Worm (Caenorhabditis elegans) whole organism, L1 larva: ENCODE results near the gene magu-2.

Source experiments
- C16A3.4 ChIP-seq: fragments of 150-350 bp; optimal IDR thresholded peaks from 2 replicates; lab custom pipeline; 2014; ENCODE audit warnings: missing biosample characterization, missing genetic modification characterization
- F16B12.6 ChIP-seq: fragments of 150-350 bp; optimal IDR thresholded peaks from 2 replicates; lab custom pipeline; 2014; ENCODE audit warnings: missing biosample characterization, missing genetic modification characterization
- alr-1 ChIP-seq: fragments of 200-800 bp; sonication (Bioruptor generic); optimal IDR thresholded peaks from 2 replicates; lab custom pipeline; 2018; ENCODE audit warnings: borderline replicate concordance, mild to moderate bottlenecking, missing genetic modification characterization, missing compliant biosample characterization
- ama-1 ChIP-seq: fragments of 150-350 bp; optimal IDR thresholded peaks from 2 replicates; lab custom pipeline; 2014
- blmp-1 ChIP-seq: fragments of 150-350 bp; optimal IDR thresholded peaks from 2 replicates; lab custom pipeline; 2014; ENCODE audit warnings: missing biosample characterization, missing genetic modification characterization
- ceh-8 ChIP-seq: fragments of 200-800 bp; sonication (Bioruptor generic); optimal IDR thresholded peaks from 2 replicates; lab custom pipeline; 2018; ENCODE audit warnings: mild to moderate bottlenecking, missing genetic modification characterization, moderate library complexity, missing compliant biosample characterization
- ces-1 ChIP-seq: fragments of 150-350 bp; optimal IDR thresholded peaks from 2 replicates; lab custom pipeline; 2014; ENCODE audit warnings: missing biosample characterization, missing genetic modification reagents, missing genetic modification characterization
- dpl-1 ChIP-seq, 3 experiments: fragments of 150-350 bp in 2 of 3; sonication (generic microtip) in 1 of 3; optimal IDR thresholded peaks; 2 replicates each; lab custom pipeline; 2014 to 2017; ENCODE audit warnings: missing biosample characterization in 3 of 3, missing genetic modification characterization in 3 of 3, missing genetic modification reagents in 3 of 3
- dsc-1 ChIP-seq: sonication (generic microtip); optimal IDR thresholded peaks from 2 replicates; lab custom pipeline; 2016; ENCODE audit warnings: mild to moderate bottlenecking, missing genetic modification characterization, missing compliant biosample characterization
- efl-1 ChIP-seq, 4 experiments: fragments of 150-350 bp; optimal IDR thresholded peaks in 3 of 4; peaks in 1 of 4; 1 replicate in 1 of 4; 2 replicates in 3 of 4; lab custom pipeline; 2014; ENCODE audit warnings: missing biosample characterization in 2 of 4, missing genetic modification characterization in 2 of 4, missing genetic modification reagents in 2 of 4
- efl-3 ChIP-seq: fragments of 200-800 bp; sonication (Bioruptor generic); optimal IDR thresholded peaks from 2 replicates; lab custom pipeline; 2018; ENCODE audit warnings: mild to moderate bottlenecking, missing genetic modification characterization, missing compliant biosample characterization
- fkh-10 ChIP-seq: sonication (generic microtip); optimal IDR thresholded peaks from 2 replicates; lab custom pipeline; 2017; ENCODE audit warnings: missing biosample characterization, missing genetic modification reagents, missing genetic modification characterization
- fos-1 ChIP-seq: fragments of 150-350 bp; optimal IDR thresholded peaks from 2 replicates; lab custom pipeline; 2014; ENCODE audit warnings: missing biosample characterization, missing genetic modification characterization
- hlh-4 ChIP-seq: sonication (generic microtip); optimal IDR thresholded peaks from 2 replicates; lab custom pipeline; 2016; ENCODE audit warnings: mild to moderate bottlenecking, missing genetic modification characterization, missing compliant biosample characterization
- hpl-2 ChIP-seq: fragments of 150-350 bp; optimal IDR thresholded peaks from 2 replicates; lab custom pipeline; 2014; ENCODE audit warnings: missing biosample characterization, missing genetic modification reagents, missing genetic modification characterization
- irx-1 ChIP-seq: sonication (generic microtip); optimal IDR thresholded peaks from 2 replicates; lab custom pipeline; 2016; ENCODE audit warnings: missing genetic modification characterization, missing compliant biosample characterization
- jun-1 ChIP-seq: fragments of 150-350 bp; optimal IDR thresholded peaks from 2 replicates; lab custom pipeline; 2014; ENCODE audit warnings: missing biosample characterization, missing genetic modification reagents, missing genetic modification characterization
- lin-14 ChIP-seq: fragments of 200-800 bp; sonication (Bioruptor generic); optimal IDR thresholded peaks from 2 replicates; lab custom pipeline; 2018; ENCODE audit warnings: mild to moderate bottlenecking, missing genetic modification characterization, moderate library complexity, missing compliant biosample characterization
- lin-15B ChIP-seq: fragments of 150-350 bp; sonication (generic microtip); optimal IDR thresholded peaks from 3 replicates; lab custom pipeline; 2014; ENCODE audit warnings: missing biosample characterization, missing genetic modification characterization
- lin-35 ChIP-seq, 2 experiments: fragments of 150-350 bp; optimal IDR thresholded peaks; 2 replicates each; lab custom pipeline; 2014; ENCODE audit warnings: missing biosample characterization in 2 of 2, missing genetic modification characterization in 2 of 2, missing genetic modification reagents in 2 of 2
- lin-39 ChIP-seq: fragments of 150-350 bp; optimal IDR thresholded peaks from 2 replicates; lab custom pipeline; 2014; ENCODE audit warnings: missing biosample characterization, missing genetic modification reagents, missing genetic modification characterization
- lir-3 ChIP-seq: sonication (generic microtip); optimal IDR thresholded peaks from 2 replicates; lab custom pipeline; 2016; ENCODE audit warnings: mild to moderate bottlenecking, missing genetic modification characterization, moderate library complexity, missing compliant biosample characterization; ENCODE audit not compliant: poor library complexity
- lsy-2 ChIP-seq, 2 experiments: fragments of 150-350 bp; optimal IDR thresholded peaks; 2 replicates each; lab custom pipeline; 2014; ENCODE audit warnings: missing biosample characterization in 2 of 2, missing genetic modification characterization in 2 of 2
- mdl-1 ChIP-seq, 2 experiments: fragments of 150-350 bp; optimal IDR thresholded peaks; 2 replicates each; lab custom pipeline; 2014 to 2017; ENCODE audit warnings: missing biosample characterization in 2 of 2, missing genetic modification characterization in 2 of 2, inconsistent platforms in 1 of 2
- mef-2 ChIP-seq: fragments of 150-350 bp; optimal IDR thresholded peaks from 2 replicates; lab custom pipeline; 2014; ENCODE audit warnings: missing biosample characterization, missing genetic modification characterization
- mep-1 ChIP-seq: fragments of 150-350 bp; optimal IDR thresholded peaks from 2 replicates; lab custom pipeline; 2014; ENCODE audit warnings: missing biosample characterization, missing genetic modification characterization
- nhr-12 ChIP-seq: sonication (generic microtip); optimal IDR thresholded peaks from 2 replicates; lab custom pipeline; 2017; ENCODE audit warnings: missing biosample characterization, missing genetic modification characterization
- nhr-20 ChIP-seq: sonication (generic microtip); optimal IDR thresholded peaks from 2 replicates; lab custom pipeline; 2016; ENCODE audit warnings: mild to moderate bottlenecking, missing genetic modification characterization, missing compliant biosample characterization
- nhr-237 ChIP-seq: fragments of 150-350 bp; optimal IDR thresholded peaks from 2 replicates; lab custom pipeline; 2014; ENCODE audit warnings: missing biosample characterization, missing genetic modification characterization
- nhr-47 ChIP-seq: sonication (generic microtip); optimal IDR thresholded peaks from 2 replicates; lab custom pipeline; 2016; ENCODE audit warnings: mild to moderate bottlenecking, missing genetic modification characterization, moderate library complexity, missing compliant biosample characterization
- nhr-71 ChIP-seq: sonication (generic microtip); optimal IDR thresholded peaks from 2 replicates; lab custom pipeline; 2016; ENCODE audit warnings: mild to moderate bottlenecking, missing genetic modification characterization, moderate library complexity, missing compliant biosample characterization
- nhr-77 ChIP-seq: fragments of 150-350 bp; optimal IDR thresholded peaks from 2 replicates; lab custom pipeline; 2014; ENCODE audit warnings: missing biosample characterization, missing genetic modification characterization
- nhr-85 ChIP-seq: sonication (generic microtip); peaks from one replicate; lab custom pipeline; 2016; ENCODE audit warnings: missing genetic modification characterization, inconsistent platforms, missing compliant biosample characterization
- nhr-90 ChIP-seq: sonication (generic microtip); optimal IDR thresholded peaks from 2 replicates; lab custom pipeline; 2016; ENCODE audit warnings: mild to moderate bottlenecking, missing genetic modification characterization, missing compliant biosample characterization; ENCODE audit not compliant: poor library complexity
- pax-3 ChIP-seq: fragments of 200-800 bp; sonication (Bioruptor generic); optimal IDR thresholded peaks from 2 replicates; lab custom pipeline; 2018; ENCODE audit warnings: mild to moderate bottlenecking, missing genetic modification characterization, moderate library complexity, missing compliant biosample characterization
- rnt-1 ChIP-seq: sonication (generic microtip); optimal IDR thresholded peaks from 2 replicates; lab custom pipeline; 2016; ENCODE audit warnings: mild to moderate bottlenecking, missing genetic modification characterization, moderate library complexity, missing compliant biosample characterization
- snpc-4 ChIP-seq: fragments of 150-350 bp; optimal IDR thresholded peaks from 2 replicates; lab custom pipeline; 2014; ENCODE audit warnings: missing biosample characterization, missing genetic modification characterization
- snu-23 ChIP-seq: sonication (generic microtip); optimal IDR thresholded peaks from 2 replicates; lab custom pipeline; 2016; ENCODE audit warnings: missing genetic modification characterization, missing compliant biosample characterization
- sox-4 ChIP-seq: sonication (generic microtip); optimal IDR thresholded peaks from 2 replicates; lab custom pipeline; 2016; ENCODE audit warnings: missing genetic modification characterization, missing compliant biosample characterization
- swsn-7 ChIP-seq: sonication (generic microtip); optimal IDR thresholded peaks from 2 replicates; lab custom pipeline; 2016; ENCODE audit warnings: missing genetic modification characterization, missing compliant biosample characterization
- tlp-1 ChIP-seq: fragments of 150-350 bp; optimal IDR thresholded peaks from 2 replicates; lab custom pipeline; 2014; ENCODE audit warnings: missing biosample characterization, missing genetic modification characterization
- unc-62 ChIP-seq: fragments of 150-350 bp; optimal IDR thresholded peaks from 2 replicates; lab custom pipeline; 2014; ENCODE audit warnings: missing biosample characterization, missing genetic modification reagents, missing genetic modification characterization
- unc-86 ChIP-seq: sonication (generic microtip); optimal IDR thresholded peaks from 2 replicates; lab custom pipeline; 2016; ENCODE audit warnings: missing genetic modification characterization, missing compliant biosample characterization
- unc-98 ChIP-seq: fragments of 200-800 bp; sonication (Bioruptor generic); IDR thresholded peaks from 2 replicates; pipeline ENCODE4 v1.3.6; 2022; ENCODE audit warnings: missing genetic modification characterization, missing compliant biosample characterization
- ztf-11 ChIP-seq, 2 experiments: sonication (generic microtip); optimal IDR thresholded peaks; 2 replicates each; lab custom pipeline; 2016 to 2017; ENCODE audit warnings: missing genetic modification characterization in 2 of 2, missing biosample characterization in 1 of 2, missing compliant biosample characterization in 1 of 2
- ztf-4 ChIP-seq: fragments of 150-350 bp; optimal IDR thresholded peaks from 2 replicates; lab custom pipeline; 2014; ENCODE audit warnings: missing biosample characterization, missing genetic modification characterization

The magu-2 gene

ce11 chrV:8786245-8786644 is 14.6 kb downstream of the magu-2 start, which contains the start of gene sup-37:
sup-37 (plus strand) TSS chrV:8786545.
- TF ChIP-seq lsy-2 (tag; optimal IDR thresholded peaks at IDR 0.05; lab: Kevin White, UChicago) (no peak), tlp-1 (tag; lab: Kevin White, UChicago) (no peak), irx-1 (tag; lab: Kevin White, UChicago) (no peak), lin-35 (GFP tag; optimal IDR thresholded peaks at IDR 0.05; lab: Kevin White, UChicago) (no peak), nhr-71 (tag; lab: Kevin White, UChicago) (no peak), unc-86 (no peak), hpl-2 (GFP tag; lab: Kevin White, UChicago) (no peak), pax-3 (tag; lab: Kevin White, UChicago) (no peak), nhr-237 (tag; lab: Kevin White, UChicago) (no peak), nhr-77 (tag; lab: Kevin White, UChicago) (no peak), lir-3 (tag; lab: Kevin White, UChicago) (no peak), dpl-1 (GFP tag; optimal IDR thresholded peaks at IDR 0.05; lab: Kevin White, UChicago) (no peak), ztf-11 (tag; optimal IDR thresholded peaks at IDR 0.05; lab: Kevin White, UChicago) (no peak), ztf-4 (tag; lab: Kevin White, UChicago) (no peak), fkh-10 (GFP tag; lab: Kevin White, UChicago) (no peak), lin-39 (no peak), alr-1 (tag; lab: Kevin White, UChicago) (no peak)

ce11 chrV:8785526-8785925 is 15.3 kb downstream of the magu-2 start:
- TF ChIP-seq lsy-2 (tag; optimal IDR thresholded peaks at IDR 0.05; lab: Kevin White, UChicago) (peak in 1 of 2 experiments; percentile 21), lin-14 (GFP tag; lab: Kevin White, UChicago) (peak; percentile 66), nhr-71 (tag; lab: Kevin White, UChicago) (peak; percentile 48), dsc-1 (tag; lab: Kevin White, UChicago) (peak; percentile 29), C16A3.4 (tag; lab: Kevin White, UChicago) (peak; percentile 13), ces-1 (no peak), ama-1 (lab: Kevin White, UChicago) (no peak), swsn-7 (tag; lab: Kevin White, UChicago) (peak; percentile 14), efl-3 (no peak), efl-1 (optimal IDR thresholded peaks at IDR 0.05; lab: Kevin White, UChicago) (no peak), efl-1 (GFP tag; optimal IDR thresholded peaks at IDR 0.05 in 1 of 2; lab: Kevin White, UChicago) (peak in 1 of 2 experiments; percentile 70), jun-1 (tag; lab: Kevin White, UChicago) (peak; percentile 1), nhr-90 (tag; lab: Kevin White, UChicago) (peak; percentile 29), mdl-1 (tag; optimal IDR thresholded peaks at IDR 0.05; lab: Kevin White, UChicago) (peak in 1 of 2 experiments; percentile 18), snu-23 (GFP tag; lab: Kevin White, UChicago) (peak; percentile 18), lin-35 (GFP tag; optimal IDR thresholded peaks at IDR 0.05; lab: Kevin White, UChicago) (peak in 1 of 2 experiments; percentile 19), rnt-1 (tag; lab: Kevin White, UChicago) (peak; percentile 49), ceh-8 (GFP tag; lab: Kevin White, UChicago) (peak; percentile 39), F16B12.6 (no peak), mef-2 (tag; lab: Kevin White, UChicago) (no peak)

- peak; percentile 4 for TF ChIP-seq nhr-77 (tag; lab: Kevin White, UChicago)
- TF ChIP-seq sox-4 (tag; lab: Kevin White, UChicago): no peak
- TF ChIP-seq, all 84 proteins: peak for 1
Measured at ce11 chrV:8784485-8784884, 16.3 kb downstream of the magu-2 start.

- TF ChIP-seq nhr-12 (tag; lab: Kevin White, UChicago) (no peak), fos-1 (tag; lab: Kevin White, UChicago) (no peak), nhr-77 (tag; lab: Kevin White, UChicago) (no peak), snpc-4 (tag; lab: Kevin White, UChicago) (no peak), mdl-1 (tag; optimal IDR thresholded peaks at IDR 0.05; lab: Kevin White, UChicago) (no peak), fkh-10 (GFP tag; lab: Kevin White, UChicago) (no peak), ztf-4 (tag; lab: Kevin White, UChicago) (no peak), hlh-4 (no peak), lsy-2 (tag; optimal IDR thresholded peaks at IDR 0.05; lab: Kevin White, UChicago) (no peak), nhr-47 (tag; lab: Kevin White, UChicago) (no peak), unc-62 (GFP tag; lab: Kevin White, UChicago) (no peak), ztf-11 (tag; optimal IDR thresholded peaks at IDR 0.05; lab: Kevin White, UChicago) (no peak), lin-15B (tag; lab: Kevin White, UChicago) (no peak), dpl-1 (GFP tag; optimal IDR thresholded peaks at IDR 0.05; lab: Kevin White, UChicago) (no peak), ces-1 (no peak), blmp-1 (tag; lab: Kevin White, UChicago) (no peak), nhr-20 (tag; lab: Kevin White, UChicago) (peak; percentile 1), unc-98 (GFP tag; lab: Robert Waterston, UW) (no peak), nhr-85 (tag; lab: Kevin White, UChicago) (no peak), mep-1 (tag; lab: Kevin White, UChicago) (peak; percentile 39), nhr-71 (tag; lab: Kevin White, UChicago) (no peak), ceh-8 (GFP tag; lab: Kevin White, UChicago) (no peak)
Measured at ce11 chrV:8782112-8782511, 18.7 kb downstream of the magu-2 start.
